1 fruit fly cellular context compared by ENCODE assay signal in genomic region chr3R:27292159-27292880, dm6.
A peak's percentile ranks its signal among the peaks of the same experiment; 100 is the strongest.
TF ChIP-seq lines count a peak whose summit lies in the region.

Gene CG3348 (minus strand): TSS chr3R:27292209.

TF ChIP-seq in whole organism, embryonic, 481 proteins besides CTCF, POLR2A, EP300 and RAD21 (continued from another document):
- TF ChIP-seq CG10431 (GFP tag; optimal IDR thresholded peaks at IDR 0.05; lab: Kevin White, UChicago), result no peak
- TF ChIP-seq CG1529 (GFP tag; optimal IDR thresholded peaks at IDR 0.05; lab: Kevin White, UChicago), result peak; percentile 20
- TF ChIP-seq Eip74EF (GFP tag; optimal IDR thresholded peaks at IDR 0.05; lab: Kevin White, UChicago), result peak in 1 of 2 experiments; percentile 1
- TF ChIP-seq Taf1 (GFP tag; IDR thresholded peaks at IDR 0.05; lab: Robert Waterston, UW), result peak; percentile 78
- no peak for TF ChIP-seq CG15479 (GFP tag; optimal IDR thresholded peaks at IDR 0.05; lab: Kevin White, UChicago)
- TF ChIP-seq mld (GFP tag; IDR thresholded peaks at IDR 0.05; lab: Robert Waterston, UW; ENCODE audit: partially characterized antibody), result no peak
- peak; percentile 92 for TF ChIP-seq slbo (GFP tag; IDR thresholded peaks at IDR 0.05; lab: Robert Waterston, UW)
- TF ChIP-seq Oaz (GFP tag; IDR thresholded peaks at IDR 0.05; lab: Robert Waterston, UW), result peak; percentile 49; the same call in 1 of the 2 replicates
- peak; percentile 61 for TF ChIP-seq Asciz (GFP tag; optimal IDR thresholded peaks at IDR 0.05; lab: Kevin White, UChicago)
- peak; percentile 71 for TF ChIP-seq CG17328 (GFP tag; IDR thresholded peaks at IDR 0.05; lab: Robert Waterston, UW)
- TF ChIP-seq sna (GFP tag; IDR thresholded peaks at IDR 0.05; lab: Robert Waterston, UW; ENCODE audit: partially characterized antibody), result no peak
- peak; percentile 4 for TF ChIP-seq CG5180 (GFP tag; optimal IDR thresholded peaks at IDR 0.05; lab: Kevin White, UChicago)
- no peak for TF ChIP-seq CG2202 (tag; optimal IDR thresholded peaks at IDR 0.05; lab: Kevin White, UChicago)
- peak; percentile 71 for TF ChIP-seq grau (tag; optimal IDR thresholded peaks at IDR 0.05; lab: Kevin White, UChicago)
- TF ChIP-seq H2.0 (GFP tag; IDR thresholded peaks at IDR 0.05; lab: Robert Waterston, UW), result peak; percentile 67
- peak; percentile 52; the same call in 1 of the 2 replicates for TF ChIP-seq onecut (GFP tag; IDR thresholded peaks at IDR 0.05; lab: Robert Waterston, UW)
- TF ChIP-seq usp (GFP tag; optimal IDR thresholded peaks at IDR 0.05; lab: Kevin White, UChicago), result no peak
- TF ChIP-seq HLH3B (GFP tag; IDR thresholded peaks at IDR 0.05; lab: Robert Waterston, UW), result peak; percentile 61; the same call in 1 of the 2 replicates
- peak; percentile 83 for TF ChIP-seq dysf (GFP tag; IDR thresholded peaks at IDR 0.05; lab: Robert Waterston, UW)
- no peak for TF ChIP-seq HLHmδ (GFP tag; optimal IDR thresholded peaks at IDR 0.05; lab: Kevin White, UChicago)
- TF ChIP-seq Fer1 (GFP tag; optimal IDR thresholded peaks at IDR 0.05; lab: Kevin White, UChicago), result peak; percentile 84
- peak; percentile 57 for TF ChIP-seq nerfin-1 (tag; optimal IDR thresholded peaks at IDR 0.05; lab: Kevin White, UChicago)
- TF ChIP-seq Stat92E (GFP tag; optimal IDR thresholded peaks at IDR 0.05; lab: Kevin White, UChicago), result no peak
- peak; percentile 64 for TF ChIP-seq CG16815 (GFP tag; optimal IDR thresholded peaks at IDR 0.05; lab: Kevin White, UChicago)
- TF ChIP-seq vvl (GFP tag; IDR thresholded peaks at IDR 0.05; lab: Robert Waterston, UW), result peak; percentile 79
- peak; percentile 60 for TF ChIP-seq CG15514 (GFP tag; optimal IDR thresholded peaks at IDR 0.05; lab: Kevin White, UChicago)
- no peak for TF ChIP-seq Lhr (GFP tag; optimal IDR thresholded peaks at IDR 0.05; lab: Kevin White, UChicago)
- peak; percentile 79 for TF ChIP-seq sob (GFP tag; IDR thresholded peaks at IDR 0.05; lab: Robert Waterston, UW)
- TF ChIP-seq Bdp1 (GFP tag; optimal IDR thresholded peaks at IDR 0.05; lab: Kevin White, UChicago), result peak; percentile 40
- no peak for TF ChIP-seq Opbp (GFP tag; IDR thresholded peaks at IDR 0.05; lab: Robert Waterston, UW; ENCODE audit: partially characterized antibody)
- peak; percentile 76 for TF ChIP-seq CG3847 (GFP tag; IDR thresholded peaks at IDR 0.05; lab: Robert Waterston, UW)
